Worm (Caenorhabditis elegans): Measurements from ENCODE around the gene rps-11.

ce11 chrIV:11622336-11622735, 19.9 kb downstream of the rps-11 start:
- TF ChIP-seq unc-62 (GFP tag; optimal IDR thresholded peaks at IDR 0.05): no peak
- TF ChIP-seq lin-13 (GFP tag; optimal IDR thresholded peaks at IDR 0.05): no peak
- TF ChIP-seq nhr-10 (tag; optimal IDR thresholded peaks at IDR 0.05): no peak
- no peak for TF ChIP-seq nhr-12 (tag; optimal IDR thresholded peaks at IDR 0.05)
- TF ChIP-seq aly-2 (tag; optimal IDR thresholded peaks at IDR 0.05): no peak
- TF ChIP-seq ama-1 (optimal IDR thresholded peaks at IDR 0.05): no peak
- no peak for TF ChIP-seq snpc-4 (tag; optimal IDR thresholded peaks at IDR 0.05)
- TF ChIP-seq nhr-237 (tag; optimal IDR thresholded peaks at IDR 0.05): no peak
- no peak for TF ChIP-seq ceh-82 (tag; optimal IDR thresholded peaks at IDR 0.05)
- TF ChIP-seq nhr-77 (tag; optimal IDR thresholded peaks at IDR 0.05): no peak
- TF ChIP-seq ceh-16 (tag; optimal IDR thresholded peaks at IDR 0.05): no peak
- no peak for TF ChIP-seq ZK546.5 (tag; optimal IDR thresholded peaks at IDR 0.05)
